Worm (Caenorhabditis elegans) whole organism, mixed stage, embryonic: Measurements from ENCODE around the gene Y48B6A.10.

Source experiments
- bed-3 ChIP-seq: fragments of 200-800 bp; sonication (Bioruptor generic); optimal IDR thresholded peaks from 3 replicates; lab custom pipeline; 2018; ENCODE audit warnings: mild to moderate bottlenecking, missing genetic modification characterization, moderate library complexity, missing compliant biosample characterization
- blmp-1 ChIP-seq: fragments of 150-350 bp; optimal IDR thresholded peaks from 2 replicates; lab custom pipeline; 2014; ENCODE audit warnings: missing biosample characterization, missing genetic modification characterization
- mab-5 ChIP-seq: fragments of 150-350 bp; optimal IDR thresholded peaks from 2 replicates; lab custom pipeline; 2014; ENCODE audit warnings: missing biosample characterization, missing genetic modification characterization
- nhr-2 ChIP-seq: fragments of 150-350 bp; optimal IDR thresholded peaks from 2 replicates; lab custom pipeline; 2014; ENCODE audit warnings: missing biosample characterization, missing genetic modification characterization
- nhr-237 ChIP-seq: fragments of 150-350 bp; optimal IDR thresholded peaks from 2 replicates; lab custom pipeline; 2014; ENCODE audit warnings: missing biosample characterization, missing genetic modification characterization
- nhr-28 ChIP-seq: fragments of 150-350 bp; optimal IDR thresholded peaks from 2 replicates; lab custom pipeline; 2014; ENCODE audit warnings: missing biosample characterization, missing genetic modification characterization
- pha-4 ChIP-seq: fragments of 150-350 bp; optimal IDR thresholded peaks from 2 replicates; lab custom pipeline; 2018; ENCODE audit warnings: missing biosample characterization, missing genetic modification reagents, missing genetic modification characterization
- sem-2 ChIP-seq: fragments of 200-800 bp; sonication (Bioruptor generic); optimal IDR thresholded peaks from 2 replicates; lab custom pipeline; 2018; ENCODE audit warnings: mild to moderate bottlenecking, missing genetic modification characterization, missing compliant biosample characterization
- snpc-4 ChIP-seq: fragments of 150-350 bp; optimal IDR thresholded peaks from 2 replicates; lab custom pipeline; 2014; ENCODE audit warnings: missing biosample characterization, missing genetic modification characterization
- unc-62 ChIP-seq: fragments of 150-350 bp; optimal IDR thresholded peaks from 2 replicates; lab custom pipeline; 2014; ENCODE audit warnings: missing biosample characterization, missing genetic modification reagents, missing genetic modification characterization
- ztf-11 ChIP-seq: fragments of 150-350 bp; optimal IDR thresholded peaks from 2 replicates; lab custom pipeline; 2014; ENCODE audit warnings: missing biosample characterization, missing genetic modification characterization

- TF ChIP-seq blmp-1 (tag; lab: Kevin White, UChicago), result no peak
- no peak for TF ChIP-seq sem-2 (GFP tag; lab: Kevin White, UChicago)
- TF ChIP-seq bed-3 (GFP tag; lab: Kevin White, UChicago), result no peak
- TF ChIP-seq snpc-4, result no peak
- no peak for TF ChIP-seq nhr-28 (tag; lab: Kevin White, UChicago)
- no peak for TF ChIP-seq ztf-11
- TF ChIP-seq mab-5, result no peak
- no peak for TF ChIP-seq unc-62 (GFP tag; lab: Kevin White, UChicago)
- TF ChIP-seq pha-4 (tag; lab: Kevin White, UChicago), result no peak
- no peak for TF ChIP-seq nhr-237 (tag; lab: Kevin White, UChicago)
- TF ChIP-seq nhr-2, result no peak
These were observed 16.7 kb downstream of the Y48B6A.10 start for ce11 chrII:14230938-14231337.
